Worm (Caenorhabditis elegans): ENCODE measurements around the gene C11D2.4.
A peak's percentile ranks its signal among the peaks of the same experiment; 100 is the strongest.

C11D2.4 gene

ce11 chrIV:6134639-6135038 lies 22.1 kb downstream of the C11D2.4 start:
- TF ChIP-seq nhr-10 (tag; optimal IDR thresholded peaks at IDR 0.05) (no peak), sma-9 (GFP tag; optimal IDR thresholded peaks at IDR 0.05) (no peak), sma-9 (tag; optimal IDR thresholded peaks at IDR 0.05) (no peak), fos-1 (tag; optimal IDR thresholded peaks at IDR 0.05) (no peak), nhr-23 (tag; optimal IDR thresholded peaks at IDR 0.05) (no peak), ztf-4 (tag; optimal IDR thresholded peaks at IDR 0.05) (no peak), blmp-1 (tag; optimal IDR thresholded peaks at IDR 0.05; ENCODE audit: insufficient read depth) (no peak), unc-62 (GFP tag; optimal IDR thresholded peaks at IDR 0.05) (no peak), nhr-237 (tag; optimal IDR thresholded peaks at IDR 0.05) (no peak), C34F6.9 (tag; optimal IDR thresholded peaks at IDR 0.05) (no peak)

DNA sequence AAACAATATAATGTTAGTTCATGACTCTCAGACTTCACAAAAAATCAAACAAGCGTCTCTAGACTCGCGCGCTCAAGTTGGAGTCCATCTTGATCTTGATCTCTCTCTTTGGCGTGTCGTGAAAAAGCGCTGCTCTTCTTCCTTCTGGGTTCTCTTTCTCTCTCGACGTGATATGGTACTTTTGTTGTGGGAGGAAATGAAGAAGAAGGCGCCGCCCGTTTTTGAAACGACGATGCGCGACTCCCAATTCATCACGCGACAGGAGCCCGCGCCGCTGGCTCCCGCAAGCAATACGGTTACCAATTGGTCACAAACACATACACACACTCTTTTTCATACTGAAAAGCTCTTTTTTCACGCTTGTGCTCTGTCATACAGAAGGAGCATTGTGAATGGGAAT lies 26.3 kb downstream of the C11D2.4 start:
- TF ChIP-seq F13H6.1 (tag; optimal IDR thresholded peaks at IDR 0.05) (peak; percentile 16), sma-3 (GFP tag; optimal IDR thresholded peaks at IDR 0.05) (no peak), nhr-129 (tag; optimal IDR thresholded peaks at IDR 0.05) (peak; percentile 26), mab-5 (tag; optimal IDR thresholded peaks at IDR 0.05) (no peak), unc-39 (tag; optimal IDR thresholded peaks at IDR 0.05) (no peak)

- TF ChIP-seq lsy-2 (tag; optimal IDR thresholded peaks at IDR 0.05): no peak
- no peak for TF ChIP-seq unc-55 (GFP tag; optimal IDR thresholded peaks at IDR 0.05)
- peak; percentile 42 for TF ChIP-seq F13H6.1 (tag; optimal IDR thresholded peaks at IDR 0.05)
- TF ChIP-seq crh-2 (tag; optimal IDR thresholded peaks at IDR 0.05): no peak
- TF ChIP-seq aly-2 (tag; optimal IDR thresholded peaks at IDR 0.05): no peak
Measured at ce11 chrIV:6127252-6127930, 29.4 kb downstream of the C11D2.4 start, which contains the start of gene M03D4.4. Gene M03D4.4 (minus strand): TSS chrIV:6127302.

DNA sequence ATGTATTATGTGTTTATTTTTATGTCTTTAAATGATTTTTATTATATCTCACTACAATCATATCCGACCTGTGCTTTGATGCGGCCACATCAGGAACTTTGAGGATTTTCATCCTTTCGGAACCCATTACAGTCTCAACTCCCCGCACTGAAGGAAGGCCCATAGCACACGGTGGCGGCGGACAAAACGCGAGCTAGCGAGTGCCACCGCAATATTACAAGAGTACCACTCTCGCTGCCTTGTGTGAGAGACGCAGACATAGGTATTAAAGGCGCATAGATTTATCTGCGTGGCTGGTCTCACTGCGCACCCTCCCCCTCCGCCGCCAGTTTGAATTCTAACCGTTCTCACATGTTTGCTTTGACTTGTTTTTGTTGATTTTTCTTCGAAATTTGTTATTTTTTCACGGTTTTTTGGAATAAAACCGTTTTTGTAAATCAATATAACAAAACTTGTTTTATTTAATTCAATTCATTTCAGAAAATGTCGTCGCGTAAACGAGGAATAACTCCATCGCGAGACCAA lies 39.0 kb downstream of the C11D2.4 start, which contains the start of gene zen-4:
TSS of gene zen-4 (plus strand) at position 475 of the 525 bp plus-strand sequence.
- peak; percentile 92 for TF ChIP-seq snpc-4 (tag; optimal IDR thresholded peaks at IDR 0.05)
- TF ChIP-seq fos-1 (tag; optimal IDR thresholded peaks at IDR 0.05): no peak
- TF ChIP-seq nhr-129 (tag; optimal IDR thresholded peaks at IDR 0.05): peak; percentile 9
- peak; percentile 42 for TF ChIP-seq ceh-16 (tag; optimal IDR thresholded peaks at IDR 0.05)
- TF ChIP-seq R02D3.7 (tag; optimal IDR thresholded peaks at IDR 0.05): no peak
- no peak for TF ChIP-seq zag-1 (tag; optimal IDR thresholded peaks at IDR 0.05)
- no peak for TF ChIP-seq ceh-82 (tag; optimal IDR thresholded peaks at IDR 0.05)
- TF ChIP-seq C34F6.9 (tag; optimal IDR thresholded peaks at IDR 0.05): peak; percentile 2
- TF ChIP-seq gmeb-1 (tag; optimal IDR thresholded peaks at IDR 0.05): peak; percentile 36
- TF ChIP-seq nhr-21 (tag; optimal IDR thresholded peaks at IDR 0.05): no peak
- no peak for TF ChIP-seq ZK546.5 (tag; optimal IDR thresholded peaks at IDR 0.05)
- TF ChIP-seq F13H6.1 (tag; optimal IDR thresholded peaks at IDR 0.05): peak; percentile 32
- peak; percentile 65 for TF ChIP-seq lin-13 (GFP tag; optimal IDR thresholded peaks at IDR 0.05)

ce11 chrIV:6112291-6112690 lies 44.5 kb downstream of the C11D2.4 start, which contains the start of gene M03D4.3:
Gene M03D4.3 (minus strand): TSS chrIV:6112391.
- TF ChIP-seq nhr-23 (tag; optimal IDR thresholded peaks at IDR 0.05) (no peak), egl-27 (tag; optimal IDR thresholded peaks at IDR 0.05) (no peak), zag-1 (tag; optimal IDR thresholded peaks at IDR 0.05) (no peak), C34F6.9 (tag; optimal IDR thresholded peaks at IDR 0.05) (no peak), unc-55 (GFP tag; optimal IDR thresholded peaks at IDR 0.05) (no peak), sma-9 (GFP tag; optimal IDR thresholded peaks at IDR 0.05) (no peak), sma-9 (tag; optimal IDR thresholded peaks at IDR 0.05) (no peak), sem-4 (tag; optimal IDR thresholded peaks at IDR 0.05) (no peak), alr-1 (tag; optimal IDR thresholded peaks at IDR 0.05) (no peak), ceh-16 (tag; optimal IDR thresholded peaks at IDR 0.05) (no peak), unc-62 (GFP tag; optimal IDR thresholded peaks at IDR 0.05) (no peak), blmp-1 (tag; optimal IDR thresholded peaks at IDR 0.05; ENCODE audit: insufficient read depth) (no peak), lin-39 (tag; optimal IDR thresholded peaks at IDR 0.05) (no peak), F13H6.1 (tag; optimal IDR thresholded peaks at IDR 0.05) (no peak), ztf-11 (tag; optimal IDR thresholded peaks at IDR 0.05) (no peak), nhr-11 (tag; optimal IDR thresholded peaks at IDR 0.05) (no peak), skn-1 (tag; optimal IDR thresholded peaks at IDR 0.05) (no peak), ZK546.5 (tag; optimal IDR thresholded peaks at IDR 0.05) (no peak)
